Worm (Caenorhabditis elegans) whole organism, midembryonic: ENCODE measurements around the gene col-90.

Source experiments
- T22C8.4 ChIP-seq: fragments of 200-800 bp; sonication (Bioruptor generic); IDR thresholded peaks from 2 replicates; pipeline ENCODE4 v1.3.6; 2022; ENCODE audit warnings: missing genetic modification characterization, missing compliant biosample characterization
- cog-1 ChIP-seq: sonication (generic microtip); optimal IDR thresholded peaks from 2 replicates; lab custom pipeline; 2016; ENCODE audit warnings: missing genetic modification characterization, missing compliant biosample characterization
- flt-1 ChIP-seq: fragments of 200-800 bp; sonication (Bioruptor generic); IDR thresholded peaks from 2 replicates; pipeline ENCODE4 v1.3.6; 2022; ENCODE audit warnings: missing genetic modification characterization, missing compliant biosample characterization
- klf-2 ChIP-seq: fragments of 200-800 bp; sonication (Bioruptor generic); conservative IDR thresholded peaks from 2 replicates; pipeline ENCODE4 v1.3.6; 2022; ENCODE audit warnings: missing genetic modification reagents, missing genetic modification characterization, missing compliant biosample characterization
- med-1 ChIP-seq: sonication (generic microtip); optimal IDR thresholded peaks from 2 replicates; lab custom pipeline; 2017; ENCODE audit warnings: missing genetic modification characterization, mild to moderate bottlenecking, missing compliant biosample characterization, antibody characterized with exemption, missing genetic modification reagents; ENCODE audit not compliant: insufficient read depth
- ztf-29 ChIP-seq: fragments of 200-800 bp; sonication (Bioruptor generic); IDR thresholded peaks from 2 replicates; pipeline ENCODE4 v1.3.6; 2022; ENCODE audit warnings: missing genetic modification reagents, missing genetic modification characterization, missing compliant biosample characterization

ce11 chrIII:7941417-7941816, 7.2 kb upstream of the col-90 start, which contains the start of gene kle-2:
- TF ChIP-seq flt-1 (GFP tag; lab: Robert Waterston, UW) (no peak), ztf-29 (no peak), T22C8.4 (GFP tag; lab: Robert Waterston, UW) (no peak), cog-1 (tag; lab: Kevin White, UChicago) (no peak), med-1 (no peak), klf-2 (GFP tag; lab: Robert Waterston, UW) (no peak)
